Worm (Caenorhabditis elegans): ENCODE measurements around the gene epc-1.

The epc-1 gene

ce11 chrIII:12558097-12558594 is 50.2 kb downstream of the epc-1 start (continued):
- TF ChIP-seq Y48G9A.11 (GFP tag; IDR thresholded peaks at IDR 0.05) = no peak
- no peak for TF ChIP-seq daf-12 (tag; optimal IDR thresholded peaks at IDR 0.05)
- no peak for TF ChIP-seq snpc-1.2 (GFP tag; IDR thresholded peaks at IDR 0.05)
- 0 out of 2 replicates have a peak, but pooled peaks have one; percentile 57 for TF ChIP-seq lin-1 (GFP tag; IDR thresholded peaks at IDR 0.05)
- TF ChIP-seq ceh-82 (tag; optimal IDR thresholded peaks at IDR 0.05) = no peak
- no peak for TF ChIP-seq daf-19 (GFP tag; conservative IDR thresholded peaks at IDR 0.05)
- TF ChIP-seq php-3 (GFP tag; IDR thresholded peaks at IDR 0.05) = no peak
- peak; percentile 55; the same call in 1 of the 2 replicates for TF ChIP-seq set-16 (GFP tag; IDR thresholded peaks at IDR 0.05)
- peak; percentile 78 for TF ChIP-seq rbr-2 (tag; optimal IDR thresholded peaks at IDR 0.05)
- peak; percentile 78 for TF ChIP-seq hlh-30 (tag; optimal IDR thresholded peaks at IDR 0.05; ENCODE audit: insufficient read depth)
- peak in 1 of 2 experiments; percentile 69 for TF ChIP-seq hif-1 (tag; optimal IDR thresholded peaks at IDR 0.05)
- TF ChIP-seq ama-1 (optimal IDR thresholded peaks at IDR 0.05) = no peak
- no peak for TF ChIP-seq ceh-28 (tag; optimal IDR thresholded peaks at IDR 0.05)
- TF ChIP-seq zfp-2 (tag; optimal IDR thresholded peaks at IDR 0.05) = no peak
- no peak for TF ChIP-seq F26F4.8 (GFP tag; conservative IDR thresholded peaks at IDR 0.05)
- TF ChIP-seq ztf-7 (tag; optimal IDR thresholded peaks at IDR 0.05) = no peak
- peak; percentile 17 for TF ChIP-seq pqm-1 (tag; optimal IDR thresholded peaks at IDR 0.05)
- TF ChIP-seq fos-1 (tag; optimal IDR thresholded peaks at IDR 0.05) = no peak
- TF ChIP-seq duxl-1 (tag; optimal IDR thresholded peaks at IDR 0.05; ENCODE audit: poor library complexity) = peak; percentile 28
- TF ChIP-seq F37D6.2 (tag; optimal IDR thresholded peaks at IDR 0.05) = peak; percentile 40
- TF ChIP-seq fkh-10 (GFP tag; optimal IDR thresholded peaks at IDR 0.05) = peak; percentile 75
- TF ChIP-seq ztf-11 (tag; optimal IDR thresholded peaks at IDR 0.05) = no peak
- TF ChIP-seq mxl-3 (GFP tag; optimal IDR thresholded peaks at IDR 0.05) = no peak
- peak; percentile 11 for TF ChIP-seq nhr-6 (tag; optimal IDR thresholded peaks at IDR 0.05)
- no peak for TF ChIP-seq spr-3 (GFP tag; optimal IDR thresholded peaks at IDR 0.05)
- TF ChIP-seq unc-130 (GFP tag; optimal IDR thresholded peaks at IDR 0.05) = no peak
- TF ChIP-seq arid-1 (GFP tag; conservative IDR thresholded peaks at IDR 0.05) = no peak
- TF ChIP-seq nhr-10 (tag; optimal IDR thresholded peaks at IDR 0.05) = no peak
- TF ChIP-seq F10B5.3 (tag; optimal IDR thresholded peaks at IDR 0.05) = no peak
- TF ChIP-seq nhr-28 (tag; optimal IDR thresholded peaks at IDR 0.05) = peak; percentile 72
- no peak for TF ChIP-seq ZK546.5 (tag; optimal IDR thresholded peaks at IDR 0.05)
- peak; percentile 43 for TF ChIP-seq lin-13 (GFP tag; optimal IDR thresholded peaks at IDR 0.05)
- no peak for TF ChIP-seq dmd-9 (GFP tag; IDR thresholded peaks at IDR 0.05)
- TF ChIP-seq ceh-62 (tag; optimal IDR thresholded peaks at IDR 0.05) = no peak
- peak; percentile 85 for TF ChIP-seq hlh-11 (tag; optimal IDR thresholded peaks at IDR 0.05)
- peak; percentile 49 for TF ChIP-seq dve-1 (tag; optimal IDR thresholded peaks at IDR 0.05; ENCODE audit: insufficient read depth)
- no peak for TF ChIP-seq Y105C5A.15 (GFP tag; IDR thresholded peaks at IDR 0.05)
- TF ChIP-seq F44E2.7 (GFP tag; IDR thresholded peaks at IDR 0.05) = no peak
- peak; percentile 62 for TF ChIP-seq nhr-11 (tag; optimal IDR thresholded peaks at IDR 0.05)
- TF ChIP-seq tag-97 (GFP tag; IDR thresholded peaks at IDR 0.05) = no peak
- TF ChIP-seq cey-2 (tag; optimal IDR thresholded peaks at IDR 0.05; ENCODE audit: borderline replicate concordance, insufficient read depth) = no peak
- no peak for TF ChIP-seq jun-1 (tag; optimal IDR thresholded peaks at IDR 0.05)
- peak; percentile 56; the same call in 1 of the 2 replicates for TF ChIP-seq pha-4 (GFP tag; IDR thresholded peaks at IDR 0.05)
- TF ChIP-seq pha-4 (tag; optimal IDR thresholded peaks at IDR 0.05) = peak; percentile 65
- TF ChIP-seq egl-27 (tag; optimal IDR thresholded peaks at IDR 0.05) = no peak
- TF ChIP-seq nhr-111 (GFP tag; optimal IDR thresholded peaks at IDR 0.05) = no peak
- TF ChIP-seq T26A8.4 (GFP tag; IDR thresholded peaks at IDR 0.05) = peak; percentile 45; the same call in 1 of the 2 replicates
- peak in 1 of 2 experiments; percentile 67 for TF ChIP-seq daf-16 (GFP tag; optimal IDR thresholded peaks at IDR 0.05)
- TF ChIP-seq daf-16 (tag; optimal IDR thresholded peaks at IDR 0.05) = peak; percentile 66
- TF ChIP-seq skn-1 (tag; optimal IDR thresholded peaks at IDR 0.05) = no peak
- TF ChIP-seq zip-2 (tag; optimal IDR thresholded peaks at IDR 0.05) = no peak
- no peak for TF ChIP-seq tra-1 (GFP tag; IDR thresholded peaks at IDR 0.05)

Measured in whole organism, L4 larva.